Fruit fly (Drosophila melanogaster): ENCODE results near the gene CG1792.

The CG1792 gene

dm6 chr3R:31566738-31567137, 49.4 kb upstream of the CG1792 start (continued):
- TF ChIP-seq Usf (GFP tag; optimal IDR thresholded peaks at IDR 0.05), result no peak
- peak; percentile 58 for TF ChIP-seq CG13424 (tag; optimal IDR thresholded peaks at IDR 0.05)
- TF ChIP-seq crc (GFP tag; optimal IDR thresholded peaks at IDR 0.05), result no peak
- TF ChIP-seq ttk (GFP tag; IDR thresholded peaks at IDR 0.05), result peak; percentile 56; the same call in 1 of the 2 replicates
- no peak for TF ChIP-seq unpg (GFP tag; optimal IDR thresholded peaks at IDR 0.05)
- peak; percentile 15 for TF ChIP-seq CG12299 (tag; optimal IDR thresholded peaks at IDR 0.05)
- TF ChIP-seq CG17361 (GFP tag; IDR thresholded peaks at IDR 0.05), result peak; percentile 53; the same call in 2 of the 3 replicates
- TF ChIP-seq insv (GFP tag; optimal IDR thresholded peaks at IDR 0.05), result no peak
- no peak for TF ChIP-seq cas (GFP tag; IDR thresholded peaks at IDR 0.05)
- no peak for TF ChIP-seq CTCF (GFP tag; optimal IDR thresholded peaks at IDR 0.05)
- no peak for TF ChIP-seq CG17912 (GFP tag; optimal IDR thresholded peaks at IDR 0.05)
- TF ChIP-seq Atf-2 (GFP tag; optimal IDR thresholded peaks at IDR 0.05), result no peak
- no peak for TF ChIP-seq CG3163 (GFP tag; optimal IDR thresholded peaks at IDR 0.05)
- TF ChIP-seq CG5180 (GFP tag; optimal IDR thresholded peaks at IDR 0.05), result no peak
- TF ChIP-seq dmrt11E (tag; optimal IDR thresholded peaks at IDR 0.05), result peak; percentile 67
- no peak for TF ChIP-seq CG34224 (GFP tag; IDR thresholded peaks at IDR 0.05; ENCODE audit: partially characterized antibody)
- no peak for TF ChIP-seq B-H2 (GFP tag; optimal IDR thresholded peaks at IDR 0.05)
- TF ChIP-seq kah (GFP tag; optimal IDR thresholded peaks at IDR 0.05), result no peak
- no peak for TF ChIP-seq disco-r (GFP tag; optimal IDR thresholded peaks at IDR 0.05)
- no peak for TF ChIP-seq sob (GFP tag; IDR thresholded peaks at IDR 0.05)
- no peak for TF ChIP-seq Bteb2 (GFP tag; optimal IDR thresholded peaks at IDR 0.05)
- 0 out of 2 replicates have a peak, but pooled peaks have one; percentile 11 for TF ChIP-seq E2f2 (GFP tag; IDR thresholded peaks at IDR 0.05)
- peak; percentile 45 for TF ChIP-seq CG1529 (GFP tag; optimal IDR thresholded peaks at IDR 0.05)
- no peak for TF ChIP-seq CG8290 (GFP tag; optimal IDR thresholded peaks at IDR 0.05)
- no peak for TF ChIP-seq CG8290 (tag; optimal IDR thresholded peaks at IDR 0.05)
- TF ChIP-seq ERR (GFP tag; optimal IDR thresholded peaks at IDR 0.05), result no peak
- peak; percentile 18 for TF ChIP-seq bcd (GFP tag; optimal IDR thresholded peaks at IDR 0.05)
- no peak for TF ChIP-seq Jarid2 (GFP tag; optimal IDR thresholded peaks at IDR 0.05)
- no peak for TF ChIP-seq CG8478 (optimal IDR thresholded peaks at IDR 0.05)
- TF ChIP-seq Adf1 (GFP tag; IDR thresholded peaks at IDR 0.05), result no peak
- peak; percentile 51; the same call in 1 of the 2 replicates for TF ChIP-seq CG32767 (GFP tag; IDR thresholded peaks at IDR 0.05)
- no peak for TF ChIP-seq fd64A (GFP tag; optimal IDR thresholded peaks at IDR 0.05)
- TF ChIP-seq gsb-n (tag; optimal IDR thresholded peaks at IDR 0.05), result peak; percentile 49
- no peak for TF ChIP-seq CG11696 (GFP tag; IDR thresholded peaks at IDR 0.05)
- TF ChIP-seq fu2 (GFP tag; optimal IDR thresholded peaks at IDR 0.05), result no peak
- TF ChIP-seq pnt (GFP tag; optimal IDR thresholded peaks at IDR 0.05), result peak; percentile 49
- TF ChIP-seq CG12104 (GFP tag; optimal IDR thresholded peaks at IDR 0.05), result no peak
- no peak for TF ChIP-seq caup (GFP tag; optimal IDR thresholded peaks at IDR 0.05; ENCODE audit: severe bottlenecking)
- TF ChIP-seq Deaf1 (tag; optimal IDR thresholded peaks at IDR 0.05), result no peak
- TF ChIP-seq CG6791 (GFP tag; IDR thresholded peaks at IDR 0.05; ENCODE audit: partially characterized antibody), result no peak
- peak; percentile 52 for TF ChIP-seq bab2 (GFP tag; optimal IDR thresholded peaks at IDR 0.05)
- no peak for TF ChIP-seq wek (GFP tag; optimal IDR thresholded peaks at IDR 0.05)
- TF ChIP-seq tin (GFP tag; optimal IDR thresholded peaks at IDR 0.05), result peak; percentile 6
- no peak for TF ChIP-seq Atf3 (GFP tag; optimal IDR thresholded peaks at IDR 0.05)
- TF ChIP-seq CG15269 (tag; optimal IDR thresholded peaks at IDR 0.05), result no peak
- peak; percentile 6 for TF ChIP-seq CG1602 (GFP tag; optimal IDR thresholded peaks at IDR 0.05)
- TF ChIP-seq bowl (GFP tag; IDR thresholded peaks at IDR 0.05), result no peak
- TF ChIP-seq CG11695 (GFP tag; IDR thresholded peaks at IDR 0.05), result 0 out of 3 replicates have a peak, but pooled peaks have one; percentile 13
- TF ChIP-seq Optix (GFP tag; IDR thresholded peaks at IDR 0.05), result no peak
- peak; percentile 11 for TF ChIP-seq CG10654 (GFP tag; optimal IDR thresholded peaks at IDR 0.05)
- no peak for TF ChIP-seq toy (GFP tag; IDR thresholded peaks at IDR 0.05)
- no peak for TF ChIP-seq eve (GFP tag; optimal IDR thresholded peaks at IDR 0.05)
- TF ChIP-seq prd (optimal IDR thresholded peaks at IDR 0.05), result no peak
- peak; percentile 76; the same call in 1 of the 3 replicates for TF ChIP-seq prd (GFP tag; IDR thresholded peaks at IDR 0.05)

All from whole organism, embryonic.